Worm (Caenorhabditis elegans) whole organism, L4 larva: ENCODE results near the gene ddi-1.

Experiments
- T20F7.1 ChIP-seq: fragments of 200-800 bp; sonication (Bioruptor generic); optimal IDR thresholded peaks from 2 replicates; lab custom pipeline; 2018; ENCODE audit warnings: mild to moderate bottlenecking, missing genetic modification characterization, missing compliant biosample characterization
- T26A8.4 ChIP-seq: fragments of 200-800 bp; sonication (Bioruptor generic); IDR thresholded peaks from 2 replicates; pipeline ENCODE4 v1.3.6; 2022; ENCODE audit warnings: missing genetic modification characterization, missing compliant biosample characterization
- Y105C5A.15 ChIP-seq: fragments of 200-800 bp; sonication (Bioruptor generic); IDR thresholded peaks from 2 replicates; pipeline ENCODE4 v1.3.6; 2022; ENCODE audit warnings: missing genetic modification characterization, missing compliant biosample characterization
- Y48G9A.11 ChIP-seq: fragments of 200-800 bp; sonication (Bioruptor generic); IDR thresholded peaks from 2 replicates; pipeline ENCODE4 v1.3.6; 2022; ENCODE audit warnings: missing genetic modification reagents, missing genetic modification characterization, missing compliant biosample characterization
- Y75B8A.6 ChIP-seq: fragments of 200-800 bp; sonication (Bioruptor generic); IDR thresholded peaks from 2 replicates; pipeline ENCODE4 v1.3.6; 2022; ENCODE audit warnings: missing genetic modification reagents, missing genetic modification characterization, missing compliant biosample characterization
- ZK337.2 ChIP-seq: fragments of 200-800 bp; sonication (Bioruptor generic); IDR thresholded peaks from 2 replicates; pipeline ENCODE4 v1.3.6; 2022; ENCODE audit warnings: missing genetic modification reagents, missing genetic modification characterization, missing compliant biosample characterization
- ZK546.5 ChIP-seq, 2 experiments: sonication (generic microtip); optimal IDR thresholded peaks; 2 replicates each; lab custom pipeline; 2017; ENCODE audit warnings: missing biosample characterization in 2 of 2, missing genetic modification characterization in 2 of 2
- aly-2 ChIP-seq: sonication (generic microtip); optimal IDR thresholded peaks from 2 replicates; lab custom pipeline; 2018; ENCODE audit warnings: missing biosample characterization, missing genetic modification characterization
- ceh-28 ChIP-seq: fragments of 150-350 bp; optimal IDR thresholded peaks from 2 replicates; lab custom pipeline; 2014; ENCODE audit warnings: missing biosample characterization, missing genetic modification reagents, missing genetic modification characterization
- ceh-44 ChIP-seq: fragments of 200-800 bp; sonication (Bioruptor generic); IDR thresholded peaks from 2 replicates; pipeline ENCODE4 v1.3.6; 2022; ENCODE audit warnings: missing genetic modification reagents, missing genetic modification characterization, missing compliant biosample characterization
- ceh-62 ChIP-seq: sonication (generic microtip); optimal IDR thresholded peaks from 2 replicates; lab custom pipeline; 2017; ENCODE audit warnings: missing biosample characterization, missing genetic modification characterization
- ces-1 ChIP-seq: fragments of 150-350 bp; sonication (generic microtip); optimal IDR thresholded peaks from 4 replicates; lab custom pipeline; 2014; ENCODE audit warnings: missing biosample characterization, missing genetic modification reagents, missing genetic modification characterization
- daf-12 ChIP-seq: fragments of 150-350 bp; optimal IDR thresholded peaks from 2 replicates; lab custom pipeline; 2014; ENCODE audit warnings: missing biosample characterization, missing genetic modification reagents, missing genetic modification characterization
- dmd-6 ChIP-seq: fragments of 200-800 bp; sonication (Bioruptor generic); IDR thresholded peaks from 2 replicates; pipeline ENCODE4 v1.3.6; 2022; ENCODE audit warnings: missing genetic modification reagents, missing genetic modification characterization, missing compliant biosample characterization
- dmd-8 ChIP-seq: fragments of 200-800 bp; sonication (Bioruptor generic); IDR thresholded peaks from 2 replicates; pipeline ENCODE4 v1.3.6; 2022; ENCODE audit warnings: missing genetic modification characterization, missing compliant biosample characterization
- dpl-1 ChIP-seq: fragments of 150-350 bp; optimal IDR thresholded peaks from 2 replicates; lab custom pipeline; 2014; ENCODE audit warnings: missing biosample characterization, missing genetic modification reagents, missing genetic modification characterization
- duxl-1 ChIP-seq: sonication (generic microtip); optimal IDR thresholded peaks from 2 replicates; lab custom pipeline; 2016; ENCODE audit warnings: mild to moderate bottlenecking, missing genetic modification characterization, moderate library complexity, missing compliant biosample characterization; ENCODE audit not compliant: poor library complexity
- fkh-10 ChIP-seq: fragments of 150-350 bp; optimal IDR thresholded peaks from 2 replicates; lab custom pipeline; 2014; ENCODE audit warnings: missing biosample characterization, missing genetic modification reagents, missing genetic modification characterization
- fos-1 ChIP-seq: fragments of 150-350 bp; optimal IDR thresholded peaks from 2 replicates; lab custom pipeline; 2014; ENCODE audit warnings: missing biosample characterization, missing genetic modification characterization
- hif-1 ChIP-seq, 2 experiments: sonication (generic microtip); optimal IDR thresholded peaks; 2 replicates each; lab custom pipeline; 2016 to 2017; ENCODE audit warnings: missing compliant biosample characterization in 2 of 2, missing genetic modification characterization in 2 of 2, missing genetic modification reagents in 2 of 2, missing genotype in 2 of 2, mild to moderate bottlenecking in 1 of 2
- jun-1 ChIP-seq: fragments of 150-350 bp; optimal IDR thresholded peaks from 2 replicates; lab custom pipeline; 2014; ENCODE audit warnings: missing biosample characterization, missing genetic modification reagents, missing genetic modification characterization
- lim-7 ChIP-seq: fragments of 200-800 bp; sonication (Bioruptor generic); IDR thresholded peaks from 2 replicates; pipeline ENCODE4 v1.3.6; 2022; ENCODE audit warnings: missing genetic modification characterization, missing compliant biosample characterization
- lin-29 ChIP-seq: fragments of 200-800 bp; sonication (Bioruptor generic); IDR thresholded peaks from 2 replicates; pipeline ENCODE4 v1.3.6; 2022; ENCODE audit warnings: missing genetic modification reagents, missing genetic modification characterization, missing compliant biosample characterization
- lin-38 ChIP-seq: fragments of 200-800 bp; sonication (Bioruptor generic); IDR thresholded peaks from 2 replicates; pipeline ENCODE4 v1.3.6; 2022; ENCODE audit warnings: missing genetic modification reagents, missing genetic modification characterization, missing compliant biosample characterization
- lir-3 ChIP-seq: sonication (generic microtip); optimal IDR thresholded peaks from 2 replicates; lab custom pipeline; 2016; ENCODE audit warnings: mild to moderate bottlenecking, missing genetic modification characterization, missing compliant biosample characterization
- lsy-2 ChIP-seq, 2 experiments: fragments of 150-350 bp in 1 of 2; sonication (generic microtip) in 1 of 2; optimal IDR thresholded peaks; 2 replicates each; lab custom pipeline; 2014 to 2017; ENCODE audit warnings: missing biosample characterization in 2 of 2, missing genetic modification characterization in 2 of 2
- madf-9 ChIP-seq: fragments of 200-800 bp; sonication (Bioruptor generic); conservative IDR thresholded peaks from 2 replicates; pipeline ENCODE4 v1.3.6; 2022; ENCODE audit warnings: missing genetic modification reagents, missing genetic modification characterization, missing compliant biosample characterization
- mdl-1 ChIP-seq, 2 experiments: fragments of 150-350 bp in 1 of 2; sonication (generic microtip) in 1 of 2; optimal IDR thresholded peaks; 2 replicates each; lab custom pipeline; 2014 to 2017; ENCODE audit warnings: missing biosample characterization in 2 of 2, missing genetic modification characterization in 2 of 2
- mep-1 ChIP-seq: fragments of 150-350 bp; sonication (generic microtip); optimal IDR thresholded peaks from 3 replicates; lab custom pipeline; 2014; ENCODE audit warnings: missing biosample characterization, missing genetic modification characterization
- mes-2 ChIP-seq: sonication (generic microtip); optimal IDR thresholded peaks from 2 replicates; lab custom pipeline; 2016; ENCODE audit warnings: missing genotype, mild to moderate bottlenecking, missing genetic modification characterization, missing compliant biosample characterization; ENCODE audit not compliant: poor library complexity, severe bottlenecking
- mxl-2 ChIP-seq: fragments of 200-800 bp; sonication (Bioruptor generic); conservative IDR thresholded peaks from 2 replicates; pipeline ENCODE4 v1.3.6; 2022; ENCODE audit warnings: missing genetic modification reagents, missing genetic modification characterization, missing compliant biosample characterization
- mxl-3 ChIP-seq: fragments of 200-800 bp; sonication (Bioruptor generic); optimal IDR thresholded peaks from 2 replicates; lab custom pipeline; 2018; ENCODE audit warnings: mild to moderate bottlenecking, missing genetic modification characterization, missing compliant biosample characterization
- nhr-237 ChIP-seq: sonication (generic microtip); optimal IDR thresholded peaks from 2 replicates; lab custom pipeline; 2017; ENCODE audit warnings: missing biosample characterization, missing genetic modification characterization
- nhr-25 ChIP-seq: sonication (generic microtip); optimal IDR thresholded peaks from 2 replicates; lab custom pipeline; 2017; ENCODE audit warnings: missing genetic modification characterization, mild to moderate bottlenecking, missing compliant biosample characterization, antibody characterized with exemption, moderate library complexity, borderline replicate concordance; ENCODE audit not compliant: insufficient read depth
- nhr-42 ChIP-seq: fragments of 200-800 bp; sonication (Bioruptor generic); IDR thresholded peaks from 2 replicates; pipeline ENCODE4 v1.3.6; 2022; ENCODE audit warnings: missing genetic modification characterization, missing compliant biosample characterization
- pha-4 ChIP-seq, 2 experiments: fragments of 150-350 bp in 1 of 2; fragments of 200-800 bp in 1 of 2; sonication (Bioruptor generic) in 1 of 2; IDR thresholded peaks in 1 of 2; optimal IDR thresholded peaks in 1 of 2; 2 replicates each; pipeline versions ENCODE4 v1.3.6 to Lab custom; 2014 to 2022; ENCODE audit warnings: missing genetic modification characterization in 2 of 2, missing genetic modification reagents in 2 of 2, missing biosample characterization in 1 of 2, missing compliant biosample characterization in 1 of 2
- pqm-1 ChIP-seq: sonication (generic microtip); optimal IDR thresholded peaks from 2 replicates; lab custom pipeline; 2017; ENCODE audit warnings: missing biosample characterization, missing genetic modification characterization
- rbr-2 ChIP-seq: sonication (generic microtip); optimal IDR thresholded peaks from 2 replicates; lab custom pipeline; 2016; ENCODE audit warnings: missing genotype, missing genetic modification characterization, missing compliant biosample characterization
- sdz-12 ChIP-seq: fragments of 200-800 bp; sonication (Bioruptor generic); optimal IDR thresholded peaks from 2 replicates; lab custom pipeline; 2018; ENCODE audit warnings: mild to moderate bottlenecking, missing genetic modification characterization, missing compliant biosample characterization
- snpc-4 ChIP-seq: fragments of 150-350 bp; optimal IDR thresholded peaks from 2 replicates; lab custom pipeline; 2014; ENCODE audit warnings: missing biosample characterization, missing genetic modification characterization
- spr-1 ChIP-seq: sonication (generic microtip); optimal IDR thresholded peaks from 2 replicates; lab custom pipeline; 2016; ENCODE audit warnings: mild to moderate bottlenecking, missing genetic modification characterization, missing compliant biosample characterization
- tra-1 ChIP-seq: fragments of 200-800 bp; sonication (Bioruptor generic); IDR thresholded peaks from 2 replicates; pipeline ENCODE4 v1.3.6; 2022; ENCODE audit warnings: missing genetic modification reagents, missing genetic modification characterization, missing compliant biosample characterization
- unc-130 ChIP-seq: sonication (generic microtip); optimal IDR thresholded peaks from 2 replicates; lab custom pipeline; 2016; ENCODE audit warnings: missing genetic modification reagents, missing genetic modification characterization, missing compliant biosample characterization
- unc-39 ChIP-seq: sonication (generic microtip); optimal IDR thresholded peaks from 2 replicates; lab custom pipeline; 2017; ENCODE audit warnings: missing biosample characterization, missing genetic modification characterization
- unc-62 ChIP-seq, 3 experiments: fragments of 150-350 bp in 1 of 3; sonication (generic microtip); optimal IDR thresholded peaks in 2 of 3; peaks in 1 of 3; 1 replicate in 1 of 3; 2 replicates in 2 of 3; lab custom pipeline; 2014 to 2017; ENCODE audit warnings: missing biosample characterization in 3 of 3, missing genetic modification characterization in 3 of 3, missing genetic modification reagents in 3 of 3, missing genotype in 1 of 3
- zag-1 ChIP-seq: fragments of 150-350 bp; optimal IDR thresholded peaks from 2 replicates; lab custom pipeline; 2014; ENCODE audit warnings: missing biosample characterization, missing genetic modification characterization
- zfp-2 ChIP-seq: sonication (generic microtip); optimal IDR thresholded peaks from 2 replicates; lab custom pipeline; 2016; ENCODE audit warnings: mild to moderate bottlenecking, missing genetic modification characterization, missing compliant biosample characterization
- zip-11 ChIP-seq: fragments of 200-800 bp; sonication (Bioruptor generic); IDR thresholded peaks from 2 replicates; pipeline ENCODE4 v1.3.6; 2022; ENCODE audit warnings: missing genetic modification characterization, missing compliant biosample characterization

The ddi-1 gene

DNA sequence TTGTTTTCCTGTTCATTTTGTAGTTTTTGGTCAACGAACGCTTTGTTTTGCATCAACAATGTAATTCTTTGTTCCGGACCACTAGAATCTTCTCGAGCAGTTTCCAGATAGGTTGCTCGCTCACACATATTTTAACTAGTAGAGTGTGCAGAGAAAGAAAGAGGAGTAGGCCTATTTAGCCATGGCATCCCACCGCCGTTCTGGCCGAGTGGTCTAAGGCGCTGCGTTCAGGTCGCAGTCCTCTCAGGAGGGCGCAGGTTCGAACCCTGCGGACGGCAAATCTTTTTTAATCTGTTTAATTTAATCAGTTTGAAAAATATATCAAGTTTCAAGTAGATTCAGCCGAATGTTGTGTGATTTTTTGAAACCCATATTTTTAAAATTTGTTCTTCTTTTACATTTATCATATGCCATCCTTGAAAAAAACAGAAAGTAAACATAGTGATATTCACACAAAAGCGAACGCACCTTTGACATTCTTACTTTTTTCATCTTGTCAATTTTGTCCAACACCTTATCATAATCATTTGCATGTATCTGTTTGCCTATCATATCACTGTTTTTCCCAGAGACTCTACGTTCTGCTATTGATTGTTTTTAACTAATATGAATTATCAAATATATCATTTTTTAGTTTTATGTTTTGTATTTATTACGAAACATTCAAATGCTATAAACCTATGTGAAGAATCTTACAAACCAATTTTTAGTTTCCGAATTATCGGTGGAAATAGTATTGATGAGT is 34.1 kb downstream of the ddi-1 start, which contains the start of gene try-3 (continued):
- TF ChIP-seq lim-7 (GFP tag; lab: Robert Waterston, UW) (peak; percentile 97), unc-130 (GFP tag; lab: Kevin White, UChicago) (peak; percentile 54), ceh-62 (tag; lab: Kevin White, UChicago) (no peak), lin-29 (no peak), T26A8.4 (GFP tag; lab: Robert Waterston, UW) (peak; percentile 66), ceh-44 (GFP tag; lab: Robert Waterston, UW) (peak; percentile 91; the same call in 1 of the 2 replicates), mdl-1 (tag; optimal IDR thresholded peaks at IDR 0.05; lab: Kevin White, UChicago) (peak in 1 of 2 experiments; percentile 22), dpl-1 (GFP tag; lab: Kevin White, UChicago) (peak; percentile 49), mxl-2 (GFP tag; lab: Robert Waterston, UW) (0 out of 2 replicates have a peak, but pooled peaks have one; percentile 16), pqm-1 (no peak), aly-2 (tag; lab: Kevin White, UChicago) (no peak), fkh-10 (GFP tag; lab: Kevin White, UChicago) (peak; percentile 68), sdz-12 (GFP tag; lab: Kevin White, UChicago) (peak; percentile 57), nhr-42 (GFP tag; lab: Robert Waterston, UW) (peak; percentile 71; the same call in 1 of the 2 replicates), Y75B8A.6 (GFP tag; lab: Robert Waterston, UW) (peak; percentile 71; the same call in 1 of the 2 replicates), ZK546.5 (tag; optimal IDR thresholded peaks at IDR 0.05; lab: Kevin White, UChicago) (no peak), ceh-28 (tag; lab: Kevin White, UChicago) (no peak), ZK337.2 (GFP tag; lab: Robert Waterston, UW) (0 out of 2 replicates have a peak, but pooled peaks have one; percentile 14), pha-4 (GFP tag; IDR thresholded peaks at IDR 0.05; lab: Robert Waterston, UW) (peak; percentile 87), pha-4 (tag; optimal IDR thresholded peaks at IDR 0.05; lab: Kevin White, UChicago) (no peak), mes-2 (tag; lab: Kevin White, UChicago) (peak; percentile 85), spr-1 (tag; lab: Kevin White, UChicago) (peak; percentile 11), mep-1 (peak; percentile 82), dmd-6 (GFP tag; lab: Robert Waterston, UW) (peak; percentile 66), duxl-1 (peak; percentile 71), snpc-4 (tag; lab: Kevin White, UChicago) (no peak), fos-1 (no peak), unc-62 (GFP tag; optimal IDR thresholded peaks at IDR 0.05 in 1 of 2; lab: Kevin White, UChicago) (no peak), unc-62 (tag; optimal IDR thresholded peaks at IDR 0.05; lab: Kevin White, UChicago) (no peak), zag-1 (tag; lab: Kevin White, UChicago) (no peak), Y105C5A.15 (GFP tag; lab: Robert Waterston, UW) (peak; percentile 87), nhr-25 (tag; lab: Kevin White, UChicago) (no peak), ces-1 (no peak), T20F7.1 (GFP tag; lab: Kevin White, UChicago) (no peak), unc-39 (tag; lab: Kevin White, UChicago) (no peak), tra-1 (peak; percentile 82), lin-38 (GFP tag; lab: Robert Waterston, UW) (peak; percentile 86), rbr-2 (tag; lab: Kevin White, UChicago) (peak; percentile 66), madf-9 (peak; percentile 80), jun-1 (tag; lab: Kevin White, UChicago) (no peak), lsy-2 (tag; optimal IDR thresholded peaks at IDR 0.05; lab: Kevin White, UChicago) (peak in 1 of 2 experiments; percentile 67), mxl-3 (peak; percentile 49), lir-3 (tag; lab: Kevin White, UChicago) (no peak), zip-11 (GFP tag; lab: Robert Waterston, UW) (no peak), daf-12 (tag; lab: Kevin White, UChicago) (no peak), hif-1 (tag; optimal IDR thresholded peaks at IDR 0.05; lab: Kevin White, UChicago) (peak in 1 of 2 experiments; percentile 57), nhr-237 (tag; lab: Kevin White, UChicago) (no peak), dmd-8 (peak; percentile 73; the same call in 1 of the 2 replicates), Y48G9A.11 (GFP tag; lab: Robert Waterston, UW) (peak; percentile 76), zfp-2 (peak; percentile 10)
